Worm (Caenorhabditis elegans) whole organism, L2 larva: ENCODE data around the gene C14A11.9.

Source experiments
- ceh-82 ChIP-seq: fragments of 150-350 bp; optimal IDR thresholded peaks from 2 replicates; lab custom pipeline; 2014; ENCODE audit warnings: missing biosample characterization, missing genetic modification characterization
- nhr-237 ChIP-seq: fragments of 150-350 bp; optimal IDR thresholded peaks from 2 replicates; lab custom pipeline; 2014; ENCODE audit warnings: missing biosample characterization, missing genetic modification characterization

- TF ChIP-seq nhr-237 (tag; lab: Kevin White, UChicago), result no peak
- TF ChIP-seq ceh-82 (tag; lab: Kevin White, UChicago), result no peak
Measured at ce11 chrX:2769685-2770084, 39.8 kb downstream of the C14A11.9 start, which contains the start of gene F55F1.2.
